Worm (Caenorhabditis elegans) whole organism, dauer: ENCODE results near the gene C14C10.10.

Experiments
- unc-62 ChIP-seq: sonication (generic microtip); optimal IDR thresholded peaks from 2 replicates; lab custom pipeline; 2017; ENCODE audit warnings: missing biosample characterization, missing genetic modification reagents, missing genetic modification characterization

The C14C10.10 gene

DNA sequence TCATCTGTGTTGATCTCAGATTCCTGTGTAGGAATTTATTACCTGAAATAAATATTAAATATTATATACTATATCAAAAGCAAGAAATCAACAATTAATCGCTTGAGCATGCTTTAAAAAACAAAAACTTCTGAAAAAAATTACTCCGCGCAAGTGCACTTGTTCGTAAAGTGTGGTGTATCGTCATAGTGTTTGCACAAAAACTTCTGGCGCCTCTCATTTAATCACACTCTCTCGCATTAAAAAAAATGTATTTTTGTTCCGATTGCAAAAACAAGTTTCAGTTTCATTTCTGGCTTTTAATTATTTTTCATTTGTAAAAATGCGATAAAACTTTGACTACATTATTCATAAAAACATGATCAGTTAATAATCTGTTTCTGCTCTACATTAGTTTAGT lies at the start of gene C14C10.10, which contains the start of gene ril-2:
Gene C14C10.10 (minus strand): TSS at position 19 of the 400 bp plus-strand sequence.
Gene ril-2 (minus strand): TSS at position 48 of the 400 bp plus-strand sequence.
- TF ChIP-seq unc-62 (GFP tag; lab: Kevin White, UChicago), result no peak

DNA sequence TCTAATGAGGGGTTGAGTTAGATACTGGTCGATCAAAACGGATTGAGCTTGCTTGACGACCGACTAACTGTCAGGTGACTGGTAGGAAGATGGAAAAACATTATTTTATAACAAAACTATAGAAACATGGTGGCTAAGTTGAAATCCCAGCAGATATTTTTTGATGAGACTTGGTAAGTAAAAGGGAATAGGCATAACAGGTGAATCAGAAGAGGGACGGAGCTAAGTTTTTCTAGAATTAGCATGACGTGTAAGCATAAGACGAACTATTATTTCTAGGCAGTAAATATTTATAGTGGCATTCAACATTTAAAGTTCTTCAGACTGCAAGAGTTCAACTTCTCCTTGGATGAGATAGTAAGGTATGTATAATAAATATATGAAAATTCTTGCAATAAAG lies 45.6 kb upstream of the C14C10.10 start, which contains the start of gene F56H9.8:
Gene F56H9.8 (plus strand): TSS at position 301 of the 400 bp plus-strand sequence.
- no peak for TF ChIP-seq unc-62 (GFP tag; lab: Kevin White, UChicago)

- no peak for TF ChIP-seq unc-62 (GFP tag; lab: Kevin White, UChicago)
Observed at ce11 chrV:12640384-12640783, 41.5 kb upstream of the C14C10.10 start, which contains the start of gene gpa-8. Gene gpa-8 (minus strand): TSS chrV:12640484.

- TF ChIP-seq unc-62 (GFP tag; lab: Kevin White, UChicago), result no peak
Observed at ce11 chrV:12637764-12638502, 39.0 kb upstream of the C14C10.10 start.

- no peak for TF ChIP-seq unc-62 (GFP tag; lab: Kevin White, UChicago)
Observed at ce11 chrV:12637238-12637690, 38.3 kb upstream of the C14C10.10 start, which contains the start of gene F56H9.2. Gene F56H9.2 (plus strand): TSS chrV:12637663.

- no peak for TF ChIP-seq unc-62 (GFP tag; lab: Kevin White, UChicago)
Observed at ce11 chrV:12636248-12636647, 37.3 kb upstream of the C14C10.10 start.

DNA sequence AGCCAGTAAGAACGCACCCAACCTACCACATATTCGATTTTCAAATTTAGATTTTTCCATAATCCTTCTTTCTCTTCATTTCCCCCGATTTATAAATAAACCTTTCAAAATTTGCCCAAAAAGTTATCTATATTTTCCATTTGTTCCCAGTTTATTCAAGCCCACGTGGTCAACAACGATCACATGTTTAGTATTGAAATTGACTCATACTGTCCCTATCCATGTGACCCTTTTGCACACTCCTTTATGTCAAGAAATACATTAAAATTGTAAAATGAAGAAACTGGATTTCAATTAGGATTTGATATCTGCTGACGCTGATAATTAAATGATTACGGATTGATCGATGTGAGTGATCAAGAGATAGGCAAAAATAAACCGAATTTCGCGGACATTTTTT lies 36.3 kb upstream of the C14C10.10 start:
- no peak for TF ChIP-seq unc-62 (GFP tag; lab: Kevin White, UChicago)

ce11 chrV:12634746-12635145 lies 35.8 kb upstream of the C14C10.10 start:
- no peak for TF ChIP-seq unc-62 (GFP tag; lab: Kevin White, UChicago)

DNA sequence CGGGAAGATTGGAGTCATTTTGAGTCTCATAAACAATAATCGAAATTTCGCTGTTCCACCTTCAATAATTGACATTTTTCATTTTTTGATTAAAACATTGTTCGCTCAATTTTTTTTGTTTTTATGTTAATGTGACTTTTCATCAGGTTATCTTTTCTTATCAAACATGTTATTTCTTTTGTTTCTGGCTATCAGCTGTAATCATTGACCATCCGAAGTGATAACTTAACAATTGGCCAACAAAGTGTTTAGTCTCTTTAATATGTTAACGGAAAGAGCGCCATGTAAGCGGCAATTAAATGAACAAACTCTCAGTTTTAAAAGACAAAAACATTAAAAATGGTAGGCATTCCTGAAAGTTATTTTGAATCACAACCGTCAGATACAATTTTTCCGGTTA lies 35.1 kb upstream of the C14C10.10 start:
- TF ChIP-seq unc-62 (GFP tag; lab: Kevin White, UChicago), result no peak

DNA sequence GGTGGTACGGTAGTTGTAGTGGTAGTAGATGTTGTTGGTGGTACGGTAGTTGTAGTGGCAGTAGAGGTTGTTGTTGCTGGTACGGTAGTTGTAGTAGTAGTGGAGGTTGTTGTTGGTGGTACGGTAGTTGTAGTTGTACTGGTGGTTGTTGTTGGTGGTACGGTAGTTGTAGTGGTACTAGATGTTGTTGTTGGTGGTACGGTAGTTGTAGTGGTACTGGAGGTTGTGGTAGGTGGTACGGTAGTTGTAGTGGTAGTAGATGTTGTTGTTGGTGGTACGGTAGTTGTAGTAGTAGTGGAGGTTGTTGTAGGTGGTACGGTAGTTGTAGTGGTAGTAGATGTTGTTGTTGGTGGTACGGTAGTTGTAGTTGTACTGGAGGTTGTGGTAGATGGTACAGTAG lies 34.1 kb upstream of the C14C10.10 start:
- no peak for TF ChIP-seq unc-62 (GFP tag; lab: Kevin White, UChicago)

ce11 chrV:12632048-12632447 lies 33.1 kb upstream of the C14C10.10 start, which contains the start of gene srx-113:
Gene srx-113 (minus strand): TSS chrV:12632148.
- no peak for TF ChIP-seq unc-62 (GFP tag; lab: Kevin White, UChicago)

ce11 chrV:12629743-12630142 lies 30.8 kb upstream of the C14C10.10 start, which contains the start of gene F56H9.6:
Gene F56H9.6 (minus strand): TSS chrV:12629843.
- TF ChIP-seq unc-62 (GFP tag; lab: Kevin White, UChicago), result no peak

DNA sequence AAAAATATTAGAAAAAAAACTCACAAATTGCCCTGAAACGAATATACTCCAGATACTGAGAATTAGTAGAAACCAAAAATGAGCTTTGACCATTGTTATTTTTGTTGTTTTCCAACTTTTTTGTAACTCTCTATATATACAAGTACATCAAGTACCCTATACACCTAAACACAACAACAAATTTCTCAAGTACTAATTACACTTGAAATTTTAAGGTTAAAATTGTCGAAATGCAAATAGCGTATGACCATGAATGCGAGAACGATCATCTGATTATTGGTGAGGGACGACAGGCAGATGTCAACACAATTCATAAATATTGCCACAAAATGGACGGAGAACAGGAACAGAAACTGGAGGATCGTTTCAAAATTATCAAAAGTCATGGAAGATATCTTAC lies 25.4 kb upstream of the C14C10.10 start, which contains the start of gene F56H9.9:
Gene F56H9.9 (minus strand): TSS at position 101 of the 400 bp plus-strand sequence.
- TF ChIP-seq unc-62 (GFP tag; lab: Kevin White, UChicago), result no peak

DNA sequence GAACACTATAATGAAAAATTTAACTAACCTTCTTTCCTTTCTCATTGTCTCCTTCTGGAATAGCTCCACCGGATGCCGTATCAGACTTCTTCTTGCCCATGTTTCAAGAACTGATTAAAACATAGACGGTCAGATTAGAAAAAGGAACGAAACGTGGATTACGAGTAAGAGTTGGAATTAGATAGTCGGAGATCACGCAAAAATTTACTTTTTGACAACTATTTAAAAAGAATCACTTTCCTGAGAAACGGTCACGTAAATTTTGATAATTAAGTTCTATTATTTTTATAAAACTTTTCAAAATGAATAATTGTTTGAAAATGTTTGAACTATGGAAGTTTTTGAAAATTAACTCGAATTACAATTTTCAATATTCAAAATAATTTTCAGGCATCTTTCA lies 13.2 kb upstream of the C14C10.10 start, which contains the start of gene cyc-2.2:
Gene cyc-2.2 (minus strand): TSS at position 101 of the 400 bp plus-strand sequence.
- no peak for TF ChIP-seq unc-62 (GFP tag; lab: Kevin White, UChicago)

- no peak for TF ChIP-seq unc-62 (GFP tag; lab: Kevin White, UChicago)
Observed at ce11 chrV:12611029-12611428, 12.1 kb upstream of the C14C10.10 start, which contains the start of gene cubn-1. Gene cubn-1 (plus strand): TSS chrV:12611329.

DNA sequence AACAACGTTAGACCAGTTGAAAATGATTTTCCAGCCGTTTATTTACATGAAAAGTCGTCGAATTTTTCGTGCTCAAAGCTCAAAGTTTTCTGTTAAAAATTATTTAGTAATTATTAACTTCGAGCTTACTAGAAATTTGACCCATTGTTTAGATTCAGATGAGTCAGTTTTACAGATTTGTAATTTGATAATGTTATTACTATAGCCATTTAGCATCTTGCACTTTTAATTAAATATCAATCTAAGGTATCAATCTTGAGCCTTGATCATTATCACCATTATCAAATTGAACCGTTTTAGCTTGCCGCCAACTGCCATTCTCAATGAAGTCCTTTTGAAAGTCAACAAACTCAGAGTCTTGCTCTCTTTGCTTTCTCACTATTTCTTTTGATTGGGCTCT lies 10.6 kb upstream of the C14C10.10 start, which contains the start of gene ZC116.1:
Gene ZC116.1 (plus strand): TSS at position 301 of the 400 bp plus-strand sequence.
- no peak for TF ChIP-seq unc-62 (GFP tag; lab: Kevin White, UChicago)
